Worm (Caenorhabditis elegans) whole organism, L4/young adult: ENCODE measurements around the gene Y76B12C.4.

Experiments
- dao-5 ChIP-seq: sonication (generic microtip); optimal IDR thresholded peaks from 2 replicates; lab custom pipeline; 2016; ENCODE audit warnings: missing genotype, missing genetic modification characterization, moderate library complexity, missing compliant biosample characterization
- him-1 ChIP-seq: sonication (generic microtip); optimal IDR thresholded peaks from 2 replicates; lab custom pipeline; 2016; ENCODE audit warnings: missing genotype, missing genetic modification reagents, missing genetic modification characterization, missing compliant biosample characterization

- TF ChIP-seq him-1 (no peak), dao-5 (tag; lab: Kevin White, UChicago) (no peak)
Measured at ce11 chrIV:1953132-1953629, 19.0 kb downstream of the Y76B12C.4 start, which contains the start of gene F52C12.2.
